Worm (Caenorhabditis elegans) whole organism, mixed stage, embryonic: ENCODE data around the gene F35H12.1.

Source experiments
- M03D4.4 ChIP-seq: sonication (generic microtip); optimal IDR thresholded peaks from 2 replicates; lab custom pipeline; 2017; ENCODE audit warnings: mild to moderate bottlenecking, missing genetic modification characterization, missing compliant biosample characterization
- elt-3 ChIP-seq: fragments of 150-350 bp; optimal IDR thresholded peaks from 2 replicates; lab custom pipeline; 2014; ENCODE audit warnings: missing biosample characterization, missing genetic modification characterization
- sptf-1 ChIP-seq: sonication (generic microtip); optimal IDR thresholded peaks from 2 replicates; lab custom pipeline; 2017; ENCODE audit warnings: mild to moderate bottlenecking, missing genetic modification characterization, moderate library complexity, missing compliant biosample characterization
- ztf-11 ChIP-seq: fragments of 150-350 bp; optimal IDR thresholded peaks from 2 replicates; lab custom pipeline; 2014; ENCODE audit warnings: missing biosample characterization, missing genetic modification characterization

DNA sequence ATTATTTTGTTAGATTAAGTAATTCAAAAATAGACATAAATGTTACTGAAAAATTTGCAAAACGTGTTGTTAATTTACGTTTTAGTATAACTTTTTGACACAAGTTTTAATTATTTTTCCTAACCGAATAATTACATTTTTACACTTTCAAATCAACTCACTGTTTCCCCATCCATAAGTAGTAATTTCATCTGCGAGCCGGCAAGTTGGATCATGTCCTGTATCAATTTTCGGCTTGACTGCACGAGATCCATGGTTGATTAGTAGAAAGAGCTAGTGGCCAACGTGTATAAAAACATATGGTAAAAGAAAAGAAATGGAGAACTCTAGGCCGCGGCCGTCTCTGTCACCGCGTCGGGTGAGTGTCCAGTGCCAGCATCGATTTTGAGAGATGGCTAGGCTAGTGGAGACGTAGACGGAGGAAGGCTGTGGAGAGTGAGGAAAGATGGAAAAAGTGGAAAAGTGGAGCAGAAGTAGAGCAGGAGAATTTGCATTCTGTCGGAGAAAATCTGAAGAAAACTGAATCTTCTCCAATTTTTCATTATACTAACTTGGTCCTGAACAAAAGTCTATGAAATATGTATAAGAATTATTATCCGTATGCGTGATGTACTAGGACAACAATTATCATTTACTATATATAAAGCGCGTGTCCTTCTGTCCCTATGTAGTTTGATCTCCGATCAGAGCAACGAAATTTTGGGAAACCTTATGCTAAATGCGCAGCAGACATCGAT, 41.1 kb downstream of the F35H12.1 start, which contains the start of gene vps-45:
- TF ChIP-seq sptf-1 (tag; lab: Kevin White, UChicago) = no peak
- no peak for TF ChIP-seq elt-3 (tag; lab: Kevin White, UChicago)
- TF ChIP-seq ztf-11 (tag; lab: Kevin White, UChicago) = no peak
- no peak for TF ChIP-seq M03D4.4 (tag; lab: Kevin White, UChicago)
